Fruit fly (Drosophila melanogaster) whole organism, pupa: ENCODE measurements around the gene Ube4B.

Source experiments
- CG10348 ChIP-seq: fragments of 200-800 bp; sonication (Bioruptor generic); IDR thresholded peaks from 2 replicates; pipeline ENCODE4 v1.3.6; 2022; ENCODE audit warnings: missing biosample characterization, missing genetic modification characterization
- CG12605 ChIP-seq: fragments of 200-800 bp; sonication (Bioruptor generic); IDR thresholded peaks from 2 replicates; pipeline ENCODE4 v1.3.6; 2022; ENCODE audit warnings: missing biosample characterization, missing genetic modification characterization
- CG13204 ChIP-seq: fragments of 200-800 bp; sonication (Bioruptor generic); optimal IDR thresholded peaks from 2 replicates; lab custom pipeline; 2018; ENCODE audit warnings: missing biosample characterization, mild to moderate bottlenecking, missing genetic modification characterization, moderate library complexity
- CG14655 ChIP-seq: fragments of 200-800 bp; sonication (Bioruptor generic); optimal IDR thresholded peaks from 3 replicates; lab custom pipeline; 2017; ENCODE audit warnings: mild to moderate bottlenecking, missing biosample characterization, missing genetic modification reagents, missing genetic modification characterization
- CG15710 ChIP-seq: fragments of 200-800 bp; sonication (Bioruptor generic); optimal IDR thresholded peaks from 2 replicates; lab custom pipeline; 2018; ENCODE audit warnings: missing biosample characterization, mild to moderate bottlenecking, missing genetic modification characterization, moderate library complexity
- CG17806 ChIP-seq: fragments of 200-800 bp; sonication (Bioruptor generic); optimal IDR thresholded peaks from 2 replicates; lab custom pipeline; 2018; ENCODE audit warnings: missing biosample characterization, mild to moderate bottlenecking, missing genetic modification characterization, moderate library complexity
- CG32121 ChIP-seq: fragments of 200-800 bp; sonication (Bioruptor generic); IDR thresholded peaks from 2 replicates; pipeline ENCODE4 v1.3.6; 2022; ENCODE audit warnings: missing biosample characterization, missing genetic modification characterization
- CG34367 ChIP-seq: fragments of 200-800 bp; sonication (Bioruptor generic); optimal IDR thresholded peaks from 2 replicates; lab custom pipeline; 2018; ENCODE audit warnings: missing biosample characterization, mild to moderate bottlenecking, missing genetic modification characterization
- CG4496 ChIP-seq: fragments of 200-800 bp; sonication (Bioruptor generic); IDR thresholded peaks from 3 replicates; pipeline ENCODE4 v1.3.6; 2022; ENCODE audit warnings: missing biosample characterization, missing genetic modification characterization
- CG8159 ChIP-seq: fragments of 200-800 bp; sonication (Bioruptor generic); optimal IDR thresholded peaks from 3 replicates; lab custom pipeline; 2018; ENCODE audit warnings: missing biosample characterization, mild to moderate bottlenecking, missing genetic modification characterization, moderate library complexity
- CG8301 ChIP-seq: fragments of 200-800 bp; sonication (Bioruptor generic); optimal IDR thresholded peaks from 2 replicates; lab custom pipeline; 2018; ENCODE audit warnings: missing biosample characterization, mild to moderate bottlenecking, missing genetic modification characterization
- CG9948 ChIP-seq: fragments of 200-800 bp; sonication (Bioruptor generic); optimal IDR thresholded peaks from 2 replicates; lab custom pipeline; 2018; ENCODE audit warnings: missing biosample characterization, mild to moderate bottlenecking, missing genetic modification characterization, moderate library complexity
- D1 ChIP-seq: fragments of 200-800 bp; sonication (Bioruptor generic); optimal IDR thresholded peaks from 2 replicates; lab custom pipeline; 2018; ENCODE audit warnings: missing biosample characterization, mild to moderate bottlenecking, missing genetic modification characterization, moderate library complexity
- EcR ChIP-seq: fragments of 200-800 bp; sonication (Bioruptor generic); optimal IDR thresholded peaks from 3 replicates; lab custom pipeline; 2019; ENCODE audit warnings: missing biosample characterization, missing genetic modification characterization, mild to moderate bottlenecking, moderate library complexity, missing genetic modification reagents
- Ets98B ChIP-seq: fragments of 200-800 bp; sonication (Bioruptor generic); IDR thresholded peaks from 2 replicates; pipeline ENCODE4 v1.3.6; 2022; ENCODE audit warnings: missing biosample characterization, missing genetic modification characterization
- Pif1A ChIP-seq: fragments of 200-800 bp; sonication (Bioruptor generic); optimal IDR thresholded peaks from 3 replicates; lab custom pipeline; 2016; ENCODE audit warnings: missing biosample characterization, missing genetic modification characterization
- Pif1B ChIP-seq: fragments of 200-800 bp; sonication (Bioruptor generic); optimal IDR thresholded peaks from 3 replicates; lab custom pipeline; 2016; ENCODE audit warnings: missing biosample characterization, missing genetic modification characterization
- Snoo ChIP-seq: fragments of 200-800 bp; sonication (Bioruptor generic); optimal IDR thresholded peaks from 3 replicates; lab custom pipeline; 2017; ENCODE audit warnings: missing biosample characterization, mild to moderate bottlenecking, missing genetic modification characterization, inconsistent platforms
- fd96Ca ChIP-seq: fragments of 200-800 bp; sonication (Bioruptor generic); IDR thresholded peaks from 3 replicates; pipeline ENCODE4 v1.3.6; 2022; ENCODE audit warnings: missing biosample characterization, missing genetic modification characterization
- gl ChIP-seq: fragments of 200-800 bp; sonication (Bioruptor generic); optimal IDR thresholded peaks from 2 replicates; lab custom pipeline; 2018; ENCODE audit warnings: missing biosample characterization, mild to moderate bottlenecking, missing genetic modification characterization
- rn ChIP-seq: fragments of 200-800 bp; sonication (Bioruptor generic); IDR thresholded peaks from 2 replicates; pipeline ENCODE4 v1.3.6; 2022; ENCODE audit warnings: missing biosample characterization, missing genetic modification characterization

Gene Ube4B

DNA sequence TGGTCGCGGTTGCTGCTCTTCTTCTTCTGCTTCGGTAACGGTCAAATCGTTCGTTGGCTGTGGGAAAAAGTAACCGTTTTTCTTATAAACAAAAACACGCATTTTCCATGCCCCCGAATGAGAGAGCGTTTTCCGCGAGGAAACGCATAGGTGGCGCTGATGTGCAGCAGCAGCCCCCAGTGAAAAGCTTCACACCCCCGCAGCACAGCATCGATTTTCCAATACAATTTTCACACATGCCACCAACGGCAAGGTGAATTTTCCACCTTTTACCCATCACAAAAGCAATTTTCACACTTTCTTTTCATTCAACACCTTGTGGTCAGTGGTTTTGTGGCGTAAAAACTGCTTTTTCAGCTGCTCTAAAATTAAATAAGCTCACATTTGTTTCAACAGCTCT is 15.6 kb downstream of the Ube4B start:
- TF ChIP-seq CG10348 (no peak), CG34367 (tag; lab: Kevin White, UChicago) (no peak), EcR (no peak), CG13204 (GFP tag; lab: Kevin White, UChicago) (no peak), CG15710 (tag; lab: Kevin White, UChicago) (no peak), gl (no peak), Pif1A (GFP tag; lab: Kevin White, UChicago) (no peak)

DNA sequence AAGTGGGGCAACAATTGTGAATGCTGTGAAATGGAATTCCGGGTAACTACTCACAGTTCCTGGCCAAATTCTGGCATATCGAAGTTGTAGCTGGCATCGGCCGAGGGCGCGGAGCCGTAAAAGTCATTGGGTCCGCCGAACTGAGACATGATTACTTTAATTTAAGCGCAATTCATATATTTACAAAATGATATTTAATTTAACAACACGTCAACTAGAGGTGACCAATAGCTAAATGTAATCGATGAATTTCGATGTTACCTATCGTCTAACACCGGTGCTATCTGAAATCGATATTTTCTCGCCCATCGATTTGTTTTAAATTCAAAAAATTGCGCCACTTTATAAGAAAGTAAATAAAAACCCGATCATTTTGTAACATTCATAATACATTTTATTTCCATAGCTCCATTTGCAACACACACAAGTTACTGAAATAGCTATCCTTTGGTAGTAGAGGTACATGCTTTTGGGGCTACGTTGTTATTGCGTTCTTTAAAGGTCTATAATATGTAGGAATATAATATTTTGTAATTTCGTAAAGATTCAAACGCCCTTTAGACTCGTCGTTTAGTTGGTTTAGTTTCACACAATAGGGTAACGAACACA is 18.7 kb downstream of the Ube4B start, which contains the start of gene Yip1d1:
Gene Yip1d1 (minus strand): TSS at position 243 of the 609 bp plus-strand sequence.
- TF ChIP-seq Ets98B (GFP tag; lab: Robert Waterston, UW) (peak; percentile 8; the same call in 1 of the 2 replicates), CG34367 (tag; lab: Kevin White, UChicago) (no peak)

DNA sequence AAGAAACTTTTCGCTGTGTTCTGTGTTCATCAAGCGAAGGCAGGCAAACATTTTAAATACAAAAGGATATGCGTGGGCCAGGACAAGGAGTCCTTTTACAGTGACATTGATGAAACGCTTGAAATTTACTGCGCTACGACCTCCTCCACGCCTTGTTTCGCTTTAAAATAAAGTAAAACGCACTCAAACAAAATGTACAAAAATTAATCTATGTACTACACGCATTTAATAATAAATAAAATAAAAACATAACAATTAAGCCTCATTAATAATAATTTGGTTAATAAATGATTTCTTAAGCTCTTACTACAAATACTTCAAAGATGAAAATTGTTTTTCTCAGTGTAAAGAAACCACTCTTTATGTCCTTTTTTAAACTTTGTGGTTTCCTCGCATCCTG is 34.2 kb downstream of the Ube4B start:
- TF ChIP-seq Pif1A (GFP tag; lab: Kevin White, UChicago): no peak
- no peak for TF ChIP-seq gl
- no peak for TF ChIP-seq CG13204 (GFP tag; lab: Kevin White, UChicago)
- no peak for TF ChIP-seq CG15710 (tag; lab: Kevin White, UChicago)
- no peak for TF ChIP-seq CG34367 (tag; lab: Kevin White, UChicago)
- TF ChIP-seq EcR: no peak
- no peak for TF ChIP-seq CG12605 (GFP tag; lab: Robert Waterston, UW)
- TF ChIP-seq Snoo: no peak
- TF ChIP-seq fd96Ca (GFP tag; lab: Robert Waterston, UW): no peak
- TF ChIP-seq CG32121 (GFP tag; lab: Robert Waterston, UW): no peak

DNA sequence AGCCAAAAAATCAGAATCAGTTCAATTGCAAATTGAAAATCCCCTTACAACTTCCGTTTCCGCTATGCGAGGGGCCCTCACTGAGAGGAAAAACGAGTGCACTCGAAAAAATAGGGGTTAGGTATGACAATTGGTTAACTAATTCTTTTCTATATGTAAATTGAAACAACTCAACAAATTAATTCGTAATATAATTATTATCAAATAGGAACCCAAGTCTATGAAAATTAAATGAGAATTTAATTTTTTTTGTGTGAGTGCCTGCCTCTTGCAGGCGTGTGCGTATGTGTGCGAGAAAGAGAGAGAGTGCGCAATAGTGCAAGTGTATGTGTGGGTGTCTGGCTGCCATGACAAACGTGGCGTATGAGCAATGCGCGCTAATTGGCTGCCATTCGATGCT is 37.1 kb downstream of the Ube4B start:
- TF ChIP-seq CG9948 (peak; percentile 6), CG12605 (GFP tag; lab: Robert Waterston, UW) (0 out of 2 replicates have a peak, but pooled peaks have one; percentile 40), D1 (no peak), Snoo (no peak), CG15710 (tag; lab: Kevin White, UChicago) (peak; percentile 30), CG14655 (GFP tag; lab: Kevin White, UChicago) (no peak), EcR (no peak), Pif1A (GFP tag; lab: Kevin White, UChicago) (peak; percentile 12), rn (GFP tag; lab: Robert Waterston, UW) (no peak), CG8159 (tag; lab: Kevin White, UChicago) (peak; percentile 2), CG34367 (tag; lab: Kevin White, UChicago) (no peak), CG8301 (tag; lab: Kevin White, UChicago) (no peak), CG4496 (GFP tag; lab: Robert Waterston, UW) (no peak), CG32121 (GFP tag; lab: Robert Waterston, UW) (no peak), Ets98B (GFP tag; lab: Robert Waterston, UW) (no peak), fd96Ca (GFP tag; lab: Robert Waterston, UW) (no peak)

DNA sequence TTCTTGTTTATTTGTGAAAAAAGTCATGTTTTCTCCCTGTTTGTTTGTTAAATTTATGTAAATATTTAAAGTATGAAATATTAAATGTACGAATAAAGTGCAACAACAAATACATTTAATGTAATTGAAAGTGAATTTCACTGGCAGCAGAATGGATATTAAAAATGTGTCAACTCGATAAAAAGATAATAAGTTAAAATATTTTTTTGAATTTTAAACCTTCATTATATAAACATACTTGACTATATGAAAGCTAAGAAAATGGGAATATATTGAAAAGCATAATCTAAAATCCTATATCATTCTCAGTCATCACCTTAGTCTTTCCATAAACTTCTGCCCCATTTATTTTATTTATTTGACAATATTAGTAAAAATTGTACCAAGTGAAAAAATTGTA is 40.7 kb downstream of the Ube4B start, which contains the start of gene Vha68-3:
Gene Vha68-3 (plus strand): TSS at position 301 of the 400 bp plus-strand sequence.
- TF ChIP-seq CG17806 (tag; lab: Kevin White, UChicago): no peak
- no peak for TF ChIP-seq CG13204 (GFP tag; lab: Kevin White, UChicago)
- no peak for TF ChIP-seq CG34367 (tag; lab: Kevin White, UChicago)
- no peak for TF ChIP-seq CG8301 (tag; lab: Kevin White, UChicago)
- TF ChIP-seq D1: no peak
- TF ChIP-seq CG4496 (GFP tag; lab: Robert Waterston, UW): no peak
- TF ChIP-seq CG8159 (tag; lab: Kevin White, UChicago): no peak
- no peak for TF ChIP-seq Ets98B (GFP tag; lab: Robert Waterston, UW)
- no peak for TF ChIP-seq Snoo
- no peak for TF ChIP-seq rn (GFP tag; lab: Robert Waterston, UW)
- no peak for TF ChIP-seq CG14655 (GFP tag; lab: Kevin White, UChicago)
- TF ChIP-seq EcR: no peak
- no peak for TF ChIP-seq CG15710 (tag; lab: Kevin White, UChicago)
- no peak for TF ChIP-seq Pif1B (GFP tag; lab: Kevin White, UChicago)
- TF ChIP-seq fd96Ca (GFP tag; lab: Robert Waterston, UW): no peak
- no peak for TF ChIP-seq gl

DNA sequence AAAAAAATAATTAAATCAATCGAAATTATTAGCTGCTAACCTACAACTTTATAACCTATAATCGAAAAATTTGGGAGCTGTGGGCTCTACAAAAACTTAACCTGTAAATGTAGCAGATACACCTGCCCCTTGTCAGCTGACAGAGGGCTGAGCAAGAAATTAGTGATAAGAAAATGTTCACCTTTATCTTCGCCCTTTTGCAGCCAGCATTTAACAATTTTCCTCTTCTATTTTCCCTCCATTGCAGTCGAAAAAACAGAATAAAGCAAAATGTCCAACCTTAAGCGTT is 43.9 kb downstream of the Ube4B start:
- no peak for TF ChIP-seq Pif1A (GFP tag; lab: Kevin White, UChicago)
- TF ChIP-seq Pif1B (GFP tag; lab: Kevin White, UChicago): no peak
- no peak for TF ChIP-seq Ets98B (GFP tag; lab: Robert Waterston, UW)
- TF ChIP-seq CG8159 (tag; lab: Kevin White, UChicago): no peak
- TF ChIP-seq gl: no peak
- TF ChIP-seq CG9948: no peak
- TF ChIP-seq CG12605 (GFP tag; lab: Robert Waterston, UW): no peak
- TF ChIP-seq rn (GFP tag; lab: Robert Waterston, UW): no peak
- no peak for TF ChIP-seq CG17806 (tag; lab: Kevin White, UChicago)
- no peak for TF ChIP-seq CG14655 (GFP tag; lab: Kevin White, UChicago)
- TF ChIP-seq CG8301 (tag; lab: Kevin White, UChicago): no peak
- no peak for TF ChIP-seq CG34367 (tag; lab: Kevin White, UChicago)
- TF ChIP-seq CG32121 (GFP tag; lab: Robert Waterston, UW): no peak
- no peak for TF ChIP-seq fd96Ca (GFP tag; lab: Robert Waterston, UW)
- no peak for TF ChIP-seq CG10348
- no peak for TF ChIP-seq D1
- TF ChIP-seq CG13204 (GFP tag; lab: Kevin White, UChicago): no peak
- no peak for TF ChIP-seq CG4496 (GFP tag; lab: Robert Waterston, UW)
- TF ChIP-seq CG15710 (tag; lab: Kevin White, UChicago): no peak
